Fruit fly (Drosophila melanogaster) whole organism, embryonic: ENCODE data around the gene CG42674.

Experiments used
- Ada2b ChIP-seq: fragments of 200-800 bp; sonication (Bioruptor generic); IDR thresholded peaks from 2 replicates; pipeline ENCODE4 v1.3.6; 2022; ENCODE audit warnings: missing biosample characterization, missing genetic modification characterization
- Atf6 ChIP-seq: fragments of 200-800 bp; sonication (Bioruptor generic); IDR thresholded peaks from 2 replicates; pipeline ENCODE4 v1.3.6; 2022; ENCODE audit warnings: missing biosample characterization, missing genetic modification characterization
- Awh ChIP-seq: fragments of 200-800 bp; sonication (Bioruptor generic); IDR thresholded peaks from 2 replicates; pipeline ENCODE4, ENCODE4 v1.3.6; 2022; ENCODE audit warnings: missing biosample characterization, missing genetic modification characterization
- CG11504 ChIP-seq: fragments of 200-800 bp; sonication (Bioruptor generic); optimal IDR thresholded peaks from 3 replicates; lab custom pipeline; 2019; ENCODE audit warnings: missing biosample characterization, mild to moderate bottlenecking, missing genetic modification characterization, moderate library complexity
- CG13287 ChIP-seq: fragments of 200-800 bp; sonication (Bioruptor generic); IDR thresholded peaks from 2 replicates; pipeline ENCODE4 v1.3.6; 2022; ENCODE audit warnings: missing biosample characterization, missing genetic modification characterization; ENCODE audit not compliant: partially characterized antibody
- CG1602 ChIP-seq: fragments of 200-800 bp; sonication (Bioruptor generic); optimal IDR thresholded peaks from 3 replicates; lab custom pipeline; 2016; ENCODE audit warnings: missing biosample characterization, missing genetic modification characterization
- CG16813 ChIP-seq: fragments of 200-800 bp; sonication (Bioruptor generic); IDR thresholded peaks from 3 replicates; pipeline ENCODE4 v1.3.6; 2022; ENCODE audit warnings: missing biosample characterization, missing genetic modification characterization; ENCODE audit not compliant: partially characterized antibody
- CG16815 ChIP-seq: fragments of 200-800 bp; sonication (Bioruptor generic); optimal IDR thresholded peaks from 3 replicates; lab custom pipeline; 2017; ENCODE audit warnings: missing biosample characterization, mild to moderate bottlenecking, missing genetic modification characterization
- CG17359 ChIP-seq: fragments of 200-800 bp; sonication (Bioruptor generic); optimal IDR thresholded peaks from 3 replicates; lab custom pipeline; 2018; ENCODE audit warnings: missing biosample characterization, mild to moderate bottlenecking, missing genetic modification characterization, moderate library complexity
- CG18262 ChIP-seq: fragments of 200-800 bp; optimal IDR thresholded peaks from 3 replicates; lab custom pipeline; 2019; ENCODE audit warnings: missing biosample characterization, mild to moderate bottlenecking, missing genetic modification characterization, moderate library complexity
- CG2712 ChIP-seq: fragments of 200-800 bp; optimal IDR thresholded peaks from 3 replicates; lab custom pipeline; 2019; ENCODE audit warnings: missing biosample characterization, mild to moderate bottlenecking, missing genetic modification characterization, moderate library complexity
- CG30020 ChIP-seq: fragments of 200-800 bp; optimal IDR thresholded peaks from 2 replicates; lab custom pipeline; 2019; ENCODE audit warnings: missing biosample characterization, mild to moderate bottlenecking, missing genetic modification characterization, moderate library complexity
- CG31441 ChIP-seq: fragments of 200-800 bp; sonication (Bioruptor generic); IDR thresholded peaks from 2 replicates; pipeline ENCODE4 v1.3.6; 2022; ENCODE audit warnings: missing biosample characterization, missing genetic modification characterization
- CG33557 ChIP-seq: fragments of 200-800 bp; sonication (Bioruptor generic); optimal IDR thresholded peaks from 2 replicates; lab custom pipeline; 2019; ENCODE audit warnings: missing biosample characterization, mild to moderate bottlenecking, missing genetic modification characterization, moderate library complexity
- CG3995 ChIP-seq: fragments of 200-800 bp; sonication (Bioruptor generic); optimal IDR thresholded peaks from 3 replicates; lab custom pipeline; 2016; ENCODE audit warnings: missing biosample characterization, missing genetic modification characterization
- CG4360 ChIP-seq: fragments of 200-800 bp; sonication (Bioruptor generic); IDR thresholded peaks from 2 replicates; pipeline ENCODE4 v1.3.6; 2022; ENCODE audit warnings: missing biosample characterization, missing genetic modification characterization
- CG6254 ChIP-seq: fragments of 200-800 bp; sonication (Bioruptor generic); optimal IDR thresholded peaks from 3 replicates; lab custom pipeline; 2017; ENCODE audit warnings: mild to moderate bottlenecking, missing biosample characterization, missing genetic modification reagents, missing genetic modification characterization
- CG7839 ChIP-seq: fragments of 200-800 bp; sonication (Bioruptor generic); optimal IDR thresholded peaks from 3 replicates; lab custom pipeline; 2018; ENCODE audit warnings: missing biosample characterization, mild to moderate bottlenecking, missing genetic modification characterization, moderate library complexity
- CrebB ChIP-seq: fragments of 200-800 bp; sonication (Bioruptor generic); optimal IDR thresholded peaks from 3 replicates; lab custom pipeline; 2018; ENCODE audit warnings: missing biosample characterization, mild to moderate bottlenecking, missing genetic modification characterization
- D ChIP-seq, 2 experiments: fragments of 200-800 bp in 1 of 2; fragments of >200 bp in 1 of 2; sonication (Bioruptor generic) in 1 of 2; optimal IDR thresholded peaks; 2 replicates in 1 of 2; 3 replicates in 1 of 2; lab custom pipeline; 2017; ENCODE audit warnings: mild to moderate bottlenecking in 1 of 2, missing biosample characterization in 1 of 2, missing genetic modification characterization in 1 of 2, missing genetic modification reagents in 1 of 2
- Eip74EF ChIP-seq, 2 experiments: fragments of 200-800 bp in 1 of 2; fragments of >200 bp in 1 of 2; sonication (Bioruptor generic) in 1 of 2; optimal IDR thresholded peaks; 2 replicates each; lab custom pipeline; 2017 to 2019; ENCODE audit warnings: missing biosample characterization in 2 of 2, missing genetic modification characterization in 2 of 2, mild to moderate bottlenecking in 1 of 2, moderate library complexity in 1 of 2
- Fer1 ChIP-seq: fragments of 200-800 bp; sonication (Bioruptor generic); optimal IDR thresholded peaks from 2 replicates; lab custom pipeline; 2017; ENCODE audit warnings: missing biosample characterization, mild to moderate bottlenecking, missing genetic modification characterization
- Hmr ChIP-seq: fragments of 200-800 bp; sonication (Bioruptor generic); optimal IDR thresholded peaks from 3 replicates; lab custom pipeline; 2017; ENCODE audit warnings: mild to moderate bottlenecking, missing biosample characterization, missing genetic modification reagents, missing genetic modification characterization
- Hr51 ChIP-seq, 2 experiments: fragments of 200-800 bp; sonication (Bioruptor generic); optimal IDR thresholded peaks; 2 replicates in 1 of 2; 3 replicates in 1 of 2; lab custom pipeline; 2016 to 2018; ENCODE audit warnings: missing biosample characterization in 2 of 2, missing genetic modification characterization in 2 of 2, mild to moderate bottlenecking in 1 of 2, moderate library complexity in 1 of 2
- Lhr ChIP-seq: fragments of 200-800 bp; sonication (Bioruptor generic); optimal IDR thresholded peaks from 3 replicates; lab custom pipeline; 2017; ENCODE audit warnings: mild to moderate bottlenecking, missing biosample characterization, missing genetic modification reagents, missing genetic modification characterization
- Nf-YB ChIP-seq: fragments of 200-800 bp; sonication (Bioruptor generic); optimal IDR thresholded peaks from 3 replicates; lab custom pipeline; 2019; ENCODE audit warnings: missing biosample characterization, mild to moderate bottlenecking, missing genetic modification characterization, moderate library complexity
- Oli ChIP-seq: fragments of 200-800 bp; sonication (Bioruptor generic); optimal IDR thresholded peaks from 2 replicates; lab custom pipeline; 2018; ENCODE audit warnings: missing biosample characterization, mild to moderate bottlenecking, missing genetic modification characterization, moderate library complexity
- Rfx ChIP-seq: fragments of 200-800 bp; sonication (Bioruptor generic); IDR thresholded peaks from 2 replicates; pipeline ENCODE4 v1.3.6; 2022; ENCODE audit warnings: missing biosample characterization, missing genetic modification characterization
- Scr ChIP-seq: fragments of 200-800 bp; sonication (Bioruptor generic); IDR thresholded peaks from 2 replicates; pipeline ENCODE4 v1.3.6; 2022; ENCODE audit warnings: missing biosample characterization, missing genetic modification characterization; ENCODE audit not compliant: partially characterized antibody
- Sin3A ChIP-seq: fragments of >200 bp; optimal IDR thresholded peaks from 2 replicates; lab custom pipeline; 2018
- Vsx1 ChIP-seq: fragments of 200-800 bp; sonication (Bioruptor generic); optimal IDR thresholded peaks from 2 replicates; lab custom pipeline; 2017; ENCODE audit warnings: missing biosample characterization, mild to moderate bottlenecking, missing genetic modification characterization, missing genetic modification reagents
- YL-1 ChIP-seq: fragments of 200-800 bp; sonication (Bioruptor generic); optimal IDR thresholded peaks from 3 replicates; lab custom pipeline; 2017; ENCODE audit warnings: missing biosample characterization, mild to moderate bottlenecking, missing genetic modification characterization
- ara ChIP-seq: fragments of 200-800 bp; sonication (Bioruptor generic); IDR thresholded peaks from 2 replicates; pipeline ENCODE4 v1.3.6; 2022; ENCODE audit warnings: missing biosample characterization, missing genetic modification characterization
- bsh ChIP-seq, 2 experiments: fragments of 200-800 bp; sonication (Bioruptor generic); optimal IDR thresholded peaks; 2 replicates each; lab custom pipeline; 2017 to 2018; ENCODE audit warnings: mild to moderate bottlenecking in 2 of 2, missing biosample characterization in 2 of 2, missing genetic modification characterization in 2 of 2, moderate library complexity in 1 of 2
- btn ChIP-seq: fragments of 200-800 bp; sonication (Bioruptor generic); optimal IDR thresholded peaks from 2 replicates; lab custom pipeline; 2016; ENCODE audit warnings: missing biosample characterization, missing genetic modification characterization
- cg ChIP-seq: fragments of 200-800 bp; sonication (Bioruptor generic); optimal IDR thresholded peaks from 3 replicates; lab custom pipeline; 2019; ENCODE audit warnings: missing biosample characterization, mild to moderate bottlenecking, missing genetic modification characterization, moderate library complexity
- en ChIP-seq: fragments of 200-800 bp; sonication (Bioruptor generic); optimal IDR thresholded peaks from 2 replicates; lab custom pipeline; 2016; ENCODE audit warnings: missing biosample characterization, missing genetic modification characterization
- luna ChIP-seq: fragments of 200-800 bp; sonication (Bioruptor generic); optimal IDR thresholded peaks from 2 replicates; lab custom pipeline; 2016; ENCODE audit warnings: missing biosample characterization, missing genetic modification characterization
- maf-S ChIP-seq: fragments of 200-800 bp; sonication (Bioruptor generic); optimal IDR thresholded peaks from 2 replicates; lab custom pipeline; 2016; ENCODE audit warnings: missing biosample characterization, missing genetic modification characterization
- mld ChIP-seq: fragments of 200-800 bp; sonication (Bioruptor generic); IDR thresholded peaks from 3 replicates; pipeline ENCODE4 v1.3.6; 2022; ENCODE audit warnings: missing biosample characterization, missing genetic modification characterization; ENCODE audit not compliant: partially characterized antibody
- nerfin-1 ChIP-seq: fragments of 200-800 bp; sonication (Bioruptor generic); optimal IDR thresholded peaks from 3 replicates; lab custom pipeline; 2019; ENCODE audit warnings: missing biosample characterization, mild to moderate bottlenecking, missing genetic modification characterization, moderate library complexity
- nmo ChIP-seq: fragments of 200-800 bp; sonication (Bioruptor generic); optimal IDR thresholded peaks from 2 replicates; lab custom pipeline; 2018; ENCODE audit warnings: missing biosample characterization, mild to moderate bottlenecking, missing genetic modification characterization, moderate library complexity
- sd ChIP-seq: fragments of 200-800 bp; sonication (Bioruptor generic); optimal IDR thresholded peaks from 3 replicates; lab custom pipeline; 2018; ENCODE audit warnings: missing biosample characterization, mild to moderate bottlenecking, missing genetic modification characterization, moderate library complexity
- twi ChIP-seq: fragments of 200-800 bp; optimal IDR thresholded peaks from 2 replicates; lab custom pipeline; 2019; ENCODE audit warnings: missing biosample characterization, mild to moderate bottlenecking, missing genetic modification characterization, moderate library complexity
- tx ChIP-seq: fragments of 200-800 bp; sonication (Bioruptor generic); optimal IDR thresholded peaks from 2 replicates; lab custom pipeline; 2016; ENCODE audit warnings: missing biosample characterization, missing genetic modification characterization
- usp ChIP-seq: fragments of >200 bp; optimal IDR thresholded peaks from 2 replicates; lab custom pipeline; 2017; ENCODE audit warnings: missing biosample characterization, missing genetic modification characterization
- yki ChIP-seq: fragments of >200 bp; optimal IDR thresholded peaks from 3 replicates; lab custom pipeline; 2018

Gene CG42674

DNA sequence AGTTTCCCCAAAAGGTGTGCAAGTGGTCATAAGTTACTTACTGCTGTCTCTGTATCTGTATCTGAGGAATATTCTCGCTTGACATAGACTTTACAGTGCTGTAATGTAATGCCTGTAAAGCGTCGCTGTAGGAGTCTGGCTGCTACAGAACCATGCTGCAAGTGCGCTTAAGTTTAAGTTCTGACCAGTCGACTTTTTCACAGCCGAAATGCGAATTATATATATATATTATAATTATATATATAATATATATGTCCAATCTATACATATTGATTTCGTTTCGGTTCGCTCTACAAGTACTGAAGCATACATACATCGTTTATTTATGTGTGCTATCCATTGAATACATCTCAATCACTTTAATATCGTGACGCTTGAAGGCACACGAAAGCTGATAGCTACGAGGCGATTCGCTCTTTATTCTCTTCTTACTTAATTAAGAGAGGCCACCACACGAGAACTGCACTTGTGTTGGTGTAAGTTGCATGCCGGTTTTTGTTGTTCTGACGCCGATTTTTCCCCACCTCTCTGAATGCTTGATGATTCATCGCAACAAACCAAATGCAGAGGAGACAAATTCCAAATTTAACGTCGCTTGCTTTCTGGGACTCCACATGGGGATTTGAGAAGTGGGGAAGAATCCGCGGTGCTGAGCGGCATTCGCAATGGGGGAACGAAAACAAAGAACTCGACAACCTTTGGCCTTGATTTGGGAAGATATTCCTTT is 11.7 kb downstream of the CG42674 start (continued):
- TF ChIP-seq bsh (GFP tag; optimal IDR thresholded peaks at IDR 0.05; lab: Kevin White, UChicago) (peak; percentile 12 to 58), CG7839 (tag; lab: Kevin White, UChicago) (peak; percentile 42), CrebB (no peak), CG13287 (GFP tag; lab: Robert Waterston, UW) (0 out of 2 replicates have a peak, but pooled peaks have one; percentile 22), Hmr (GFP tag; lab: Kevin White, UChicago) (peak; percentile 39), mld (GFP tag; lab: Robert Waterston, UW) (no peak), D (optimal IDR thresholded peaks at IDR 0.05; lab: Kevin White, UChicago) (no peak), D (GFP tag; optimal IDR thresholded peaks at IDR 0.05; lab: Kevin White, UChicago) (no peak), YL-1 (peak; percentile 66), Oli (tag; lab: Kevin White, UChicago) (peak; percentile 27), yki (lab: Kevin White, UChicago) (peak; percentile 18), twi (tag; lab: Kevin White, UChicago) (no peak), Atf6 (GFP tag; lab: Robert Waterston, UW) (no peak), Nf-YB (peak; percentile 6), nerfin-1 (no peak), Scr (GFP tag; lab: Robert Waterston, UW) (0 out of 2 replicates have a peak, but pooled peaks have one; percentile 23), ara (GFP tag; lab: Robert Waterston, UW) (no peak), Lhr (GFP tag; lab: Kevin White, UChicago) (peak; percentile 1), CG2712 (tag; lab: Kevin White, UChicago) (peak; percentile 42), Rfx (GFP tag; lab: Robert Waterston, UW) (0 out of 2 replicates have a peak, but pooled peaks have one; percentile 24), luna (GFP tag; lab: Kevin White, UChicago) (no peak), maf-S (GFP tag; lab: Kevin White, UChicago) (no peak), CG4360 (peak; percentile 45; the same call in 1 of the 2 replicates), btn (GFP tag; lab: Kevin White, UChicago) (no peak), Fer1 (no peak), CG16813 (GFP tag; lab: Robert Waterston, UW) (0 out of 3 replicates have a peak, but pooled peaks have one; percentile 17), sd (peak; percentile 70), CG33557 (peak; percentile 49), Vsx1 (GFP tag; lab: Kevin White, UChicago) (peak; percentile 11), en (GFP tag; lab: Kevin White, UChicago) (no peak), CG11504 (peak; percentile 27), cg (GFP tag; lab: Kevin White, UChicago) (peak; percentile 81), CG1602 (GFP tag; lab: Kevin White, UChicago) (no peak), Ada2b (GFP tag; lab: Robert Waterston, UW) (no peak), CG6254 (peak; percentile 1), tx (GFP tag; lab: Kevin White, UChicago) (no peak), CG16815 (GFP tag; lab: Kevin White, UChicago) (no peak), CG17359 (tag; lab: Kevin White, UChicago) (no peak), CG31441 (GFP tag; lab: Robert Waterston, UW) (0 out of 2 replicates have a peak, but pooled peaks have one; percentile 26), usp (GFP tag; lab: Kevin White, UChicago) (no peak), CG18262 (tag; lab: Kevin White, UChicago) (peak; percentile 2), Awh (GFP tag; lab: Robert Waterston, UW) (no peak), nmo (GFP tag; lab: Kevin White, UChicago) (peak; percentile 65), CG30020 (tag; lab: Kevin White, UChicago) (peak; percentile 11), CG3995 (GFP tag; lab: Kevin White, UChicago) (peak; percentile 11), Eip74EF (GFP tag; optimal IDR thresholded peaks at IDR 0.05; lab: Kevin White, UChicago) (peak in 1 of 2 experiments; percentile 33), Hr51 (GFP tag; optimal IDR thresholded peaks at IDR 0.05; lab: Kevin White, UChicago) (peak in 1 of 2 experiments; percentile 32), Sin3A (no peak)
